Fruit fly (Drosophila melanogaster) whole organism, embryonic: ENCODE data around the gene CG8507.

Experiments
- Aef1 ChIP-seq: fragments of 200-800 bp; sonication (Bioruptor generic); IDR thresholded peaks from 3 replicates; pipeline ENCODE4 v1.3.6; 2022; ENCODE audit warnings: missing biosample characterization, missing genetic modification characterization
- CG10654 ChIP-seq: fragments of 200-800 bp; sonication (Bioruptor generic); optimal IDR thresholded peaks from 2 replicates; lab custom pipeline; 2016; ENCODE audit warnings: missing biosample characterization, missing genetic modification characterization
- CG11504 ChIP-seq: fragments of 200-800 bp; sonication (Bioruptor generic); optimal IDR thresholded peaks from 3 replicates; lab custom pipeline; 2019; ENCODE audit warnings: missing biosample characterization, mild to moderate bottlenecking, missing genetic modification characterization, moderate library complexity
- CG12744 ChIP-seq: fragments of 200-800 bp; sonication (Bioruptor generic); optimal IDR thresholded peaks from 2 replicates; lab custom pipeline; 2016; ENCODE audit warnings: missing biosample characterization, missing genetic modification characterization
- CG13624 ChIP-seq: fragments of 200-800 bp; sonication (Bioruptor generic); optimal IDR thresholded peaks from 2 replicates; lab custom pipeline; 2016; ENCODE audit warnings: missing biosample characterization, missing genetic modification characterization
- CG14860 ChIP-seq: fragments of 200-800 bp; sonication (Bioruptor generic); IDR thresholded peaks from 3 replicates; pipeline ENCODE4 v1.3.6; 2022; ENCODE audit warnings: missing biosample characterization, missing genetic modification characterization; ENCODE audit not compliant: partially characterized antibody
- CG1529 ChIP-seq: fragments of 200-800 bp; sonication (Bioruptor generic); optimal IDR thresholded peaks from 3 replicates; lab custom pipeline; 2018; ENCODE audit warnings: missing biosample characterization, missing genetic modification characterization
- CG16813 ChIP-seq: fragments of 200-800 bp; sonication (Bioruptor generic); IDR thresholded peaks from 3 replicates; pipeline ENCODE4 v1.3.6; 2022; ENCODE audit warnings: missing biosample characterization, missing genetic modification characterization; ENCODE audit not compliant: partially characterized antibody
- CG17359 ChIP-seq: fragments of 200-800 bp; sonication (Bioruptor generic); optimal IDR thresholded peaks from 3 replicates; lab custom pipeline; 2018; ENCODE audit warnings: missing biosample characterization, mild to moderate bottlenecking, missing genetic modification characterization, moderate library complexity
- CG17802 ChIP-seq: fragments of 200-800 bp; sonication (Bioruptor generic); optimal IDR thresholded peaks from 2 replicates; lab custom pipeline; 2018; ENCODE audit warnings: missing biosample characterization, mild to moderate bottlenecking, missing genetic modification characterization, moderate library complexity
- CG31441 ChIP-seq: fragments of 200-800 bp; sonication (Bioruptor generic); IDR thresholded peaks from 2 replicates; pipeline ENCODE4 v1.3.6; 2022; ENCODE audit warnings: missing biosample characterization, missing genetic modification characterization
- CG33213 ChIP-seq: fragments of 200-800 bp; sonication (Bioruptor generic); optimal IDR thresholded peaks from 3 replicates; lab custom pipeline; 2016; ENCODE audit warnings: missing biosample characterization, missing genetic modification characterization
- CG4730 ChIP-seq: fragments of 200-800 bp; sonication (Bioruptor generic); IDR thresholded peaks from 2 replicates; pipeline ENCODE4 v1.3.6; 2022; ENCODE audit warnings: missing biosample characterization, missing genetic modification characterization
- CG6813 ChIP-seq: fragments of 200-800 bp; sonication (Bioruptor generic); optimal IDR thresholded peaks from 2 replicates; lab custom pipeline; 2017; ENCODE audit warnings: missing biosample characterization, missing genetic modification characterization, mild to moderate bottlenecking, moderate library complexity, missing genetic modification reagents
- CG7556 ChIP-seq: fragments of 200-800 bp; sonication (Bioruptor generic); optimal IDR thresholded peaks from 2 replicates; lab custom pipeline; 2017; ENCODE audit warnings: missing biosample characterization, mild to moderate bottlenecking, missing genetic modification characterization
- CG8478 ChIP-seq: fragments of >200 bp; optimal IDR thresholded peaks from 2 replicates; lab custom pipeline; 2018
- CG9215 ChIP-seq: fragments of 200-800 bp; sonication (Bioruptor generic); IDR thresholded peaks from 2 replicates; pipeline ENCODE4 v1.3.6; 2022; ENCODE audit warnings: missing biosample characterization, missing genetic modification characterization
- CG9797 ChIP-seq: fragments of 200-800 bp; sonication (Bioruptor generic); optimal IDR thresholded peaks from 3 replicates; lab custom pipeline; 2018; ENCODE audit warnings: missing biosample characterization, mild to moderate bottlenecking, missing genetic modification characterization
- CTCF ChIP-seq: fragments of 200-800 bp; sonication (Bioruptor generic); optimal IDR thresholded peaks from 2 replicates; lab custom pipeline; 2017; ENCODE audit warnings: missing biosample characterization, mild to moderate bottlenecking, missing genetic modification characterization, moderate library complexity
- D ChIP-seq, 2 experiments: fragments of 200-800 bp in 1 of 2; fragments of >200 bp in 1 of 2; sonication (Bioruptor generic) in 1 of 2; optimal IDR thresholded peaks; 2 replicates in 1 of 2; 3 replicates in 1 of 2; lab custom pipeline; 2017; ENCODE audit warnings: mild to moderate bottlenecking in 1 of 2, missing biosample characterization in 1 of 2, missing genetic modification characterization in 1 of 2, missing genetic modification reagents in 1 of 2
- H2.0 ChIP-seq: fragments of 200-800 bp; sonication (Bioruptor generic); IDR thresholded peaks from 2 replicates; pipeline ENCODE4 v1.3.6; 2022; ENCODE audit warnings: missing biosample characterization, missing genetic modification characterization
- Lim3 ChIP-seq: fragments of 200-800 bp; sonication (Bioruptor generic); IDR thresholded peaks from 2 replicates; pipeline ENCODE4 v1.3.6; 2022; ENCODE audit warnings: missing biosample characterization, missing genetic modification characterization
- Neu2 ChIP-seq: fragments of 200-800 bp; sonication (Bioruptor generic); optimal IDR thresholded peaks from 3 replicates; lab custom pipeline; 2016; ENCODE audit warnings: missing biosample characterization, missing genetic modification characterization, borderline replicate concordance
- Oaz ChIP-seq: fragments of 200-800 bp; sonication (Bioruptor generic); IDR thresholded peaks from 2 replicates; pipeline ENCODE4 v1.3.6; 2022; ENCODE audit warnings: missing biosample characterization, missing genetic modification characterization
- Pdp1 ChIP-seq, 2 experiments: fragments of 200-800 bp; sonication (Bioruptor generic); optimal IDR thresholded peaks; 3 replicates each; lab custom pipeline; 2016; ENCODE audit warnings: missing biosample characterization in 2 of 2, missing genetic modification characterization in 2 of 2, mild to moderate bottlenecking in 1 of 2, moderate library complexity in 1 of 2
- Tbp ChIP-seq: fragments of >200 bp; optimal IDR thresholded peaks from 2 replicates; lab custom pipeline; 2018; ENCODE audit warnings: missing biosample characterization, missing genetic modification characterization
- ap ChIP-seq: fragments of 200-800 bp; sonication (Bioruptor generic); IDR thresholded peaks from 2 replicates; pipeline ENCODE4 v1.3.6; 2022; ENCODE audit warnings: missing biosample characterization, missing genetic modification characterization
- da ChIP-seq: fragments of 200-800 bp; sonication (Bioruptor generic); optimal IDR thresholded peaks from 2 replicates; lab custom pipeline; 2016; ENCODE audit warnings: missing biosample characterization, missing genetic modification characterization
- emc ChIP-seq: fragments of 200-800 bp; sonication (Bioruptor generic); optimal IDR thresholded peaks from 2 replicates; lab custom pipeline; 2016; ENCODE audit warnings: missing biosample characterization, missing genetic modification characterization
- fd96Cb ChIP-seq: fragments of 200-800 bp; sonication (Bioruptor generic); optimal IDR thresholded peaks from 2 replicates; lab custom pipeline; 2018; ENCODE audit warnings: missing biosample characterization, mild to moderate bottlenecking, missing genetic modification characterization, moderate library complexity
- jigr1 ChIP-seq: fragments of 200-800 bp; sonication (Bioruptor generic); IDR thresholded peaks from 3 replicates; pipeline ENCODE4 v1.3.6; 2022; ENCODE audit warnings: missing biosample characterization, missing genetic modification characterization
- jing ChIP-seq: fragments of 200-800 bp; sonication (Bioruptor generic); optimal IDR thresholded peaks from 2 replicates; lab custom pipeline; 2018; ENCODE audit warnings: missing biosample characterization, mild to moderate bottlenecking, missing genetic modification characterization
- kah ChIP-seq: fragments of 200-800 bp; sonication (Bioruptor generic); optimal IDR thresholded peaks from 2 replicates; lab custom pipeline; 2018; ENCODE audit warnings: missing biosample characterization, mild to moderate bottlenecking, missing genetic modification characterization
- ken ChIP-seq: fragments of 200-800 bp; sonication (Bioruptor generic); IDR thresholded peaks from 3 replicates; pipeline ENCODE4 v1.3.6; 2022; ENCODE audit warnings: missing biosample characterization, missing genetic modification characterization
- nmo ChIP-seq: fragments of 200-800 bp; sonication (Bioruptor generic); optimal IDR thresholded peaks from 2 replicates; lab custom pipeline; 2018; ENCODE audit warnings: missing biosample characterization, mild to moderate bottlenecking, missing genetic modification characterization, moderate library complexity
- nom ChIP-seq: fragments of 200-800 bp; sonication (Bioruptor generic); optimal IDR thresholded peaks from 2 replicates; lab custom pipeline; 2017; ENCODE audit warnings: missing biosample characterization, missing genetic modification characterization, mild to moderate bottlenecking, moderate library complexity, missing genetic modification reagents
- oc ChIP-seq: fragments of 200-800 bp; sonication (Bioruptor generic); optimal IDR thresholded peaks from 2 replicates; lab custom pipeline; 2018; ENCODE audit warnings: missing biosample characterization, mild to moderate bottlenecking, missing genetic modification characterization, moderate library complexity
- stwl ChIP-seq: fragments of 200-800 bp; sonication (Bioruptor generic); optimal IDR thresholded peaks from 3 replicates; lab custom pipeline; 2018; ENCODE audit warnings: missing biosample characterization, mild to moderate bottlenecking, missing genetic modification characterization, moderate library complexity

Gene CG8507

DNA sequence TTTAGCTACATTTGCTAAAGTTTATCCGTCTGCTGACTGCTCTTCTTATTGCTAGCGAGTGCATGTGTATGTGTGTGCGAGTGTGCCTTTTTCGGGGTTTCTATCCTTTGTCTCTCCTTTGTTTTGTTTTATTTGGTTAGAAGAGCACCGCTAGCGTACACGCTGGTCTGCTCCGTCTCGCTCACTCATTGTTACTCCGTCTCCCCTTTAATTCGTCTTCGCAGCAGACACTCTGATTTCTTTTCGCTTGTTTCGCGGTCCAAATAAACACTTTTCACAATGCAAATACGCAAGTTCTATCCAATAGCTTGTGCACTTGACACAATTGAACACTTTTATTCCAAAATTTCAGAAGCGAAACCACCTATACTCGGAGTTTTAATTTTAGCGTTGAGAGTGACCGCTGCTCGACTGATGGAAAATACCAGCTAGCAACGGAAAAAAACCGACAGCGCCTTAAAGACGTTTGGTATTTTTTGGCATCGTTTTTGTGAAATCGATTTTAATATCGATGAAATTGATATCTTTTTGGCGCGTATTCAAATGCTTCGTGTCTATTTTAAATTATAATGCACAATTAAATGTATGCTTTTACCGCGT is 17.8 kb downstream of the CG8507 start, which contains the start of gene FBXO11 (continued):
- TF ChIP-seq CTCF (no peak), stwl (peak; percentile 58), ken (no peak), da (GFP tag; lab: Kevin White, UChicago) (no peak), jing (GFP tag; lab: Kevin White, UChicago) (no peak), CG31441 (GFP tag; lab: Robert Waterston, UW) (0 out of 2 replicates have a peak, but pooled peaks have one; percentile 40), CG17802 (tag; lab: Kevin White, UChicago) (no peak), CG11504 (no peak), CG7556 (no peak)

- TF ChIP-seq fd96Cb (tag; lab: Kevin White, UChicago) = no peak
- TF ChIP-seq H2.0 (GFP tag; lab: Robert Waterston, UW) = no peak
- no peak for TF ChIP-seq CG17359 (tag; lab: Kevin White, UChicago)
- no peak for TF ChIP-seq Lim3
- TF ChIP-seq D (optimal IDR thresholded peaks at IDR 0.05; lab: Kevin White, UChicago) = no peak
- TF ChIP-seq D (GFP tag; optimal IDR thresholded peaks at IDR 0.05; lab: Kevin White, UChicago) = no peak
- TF ChIP-seq CG1529 = no peak
- no peak for TF ChIP-seq jigr1 (GFP tag; lab: Robert Waterston, UW)
- no peak for TF ChIP-seq kah (GFP tag; lab: Kevin White, UChicago)
- no peak for TF ChIP-seq CG16813 (GFP tag; lab: Robert Waterston, UW)
Observed at dm6 chr3R:9812447-9812846, 21.2 kb downstream of the CG8507 start, which contains the start of gene CG8534. Gene CG8534 (plus strand): TSS chr3R:9812747.

dm6 chr3R:9813861-9814260 is 22.6 kb downstream of the CG8507 start, which contains the start of gene eloF:
Gene eloF (plus strand): TSS chr3R:9814161.
- TF ChIP-seq Aef1 (GFP tag; lab: Robert Waterston, UW) (no peak), emc (GFP tag; lab: Kevin White, UChicago) (no peak)

dm6 chr3R:9816879-9817278 is 25.6 kb downstream of the CG8507 start, which contains the start of gene CG16904:
Gene CG16904 (minus strand): TSS chr3R:9816979.
- TF ChIP-seq CG10654 (GFP tag; lab: Kevin White, UChicago) (no peak), CG8478 (no peak), Pdp1 (GFP tag; optimal IDR thresholded peaks at IDR 0.05; lab: Kevin White, UChicago) (no peak), CG9797 (GFP tag; lab: Kevin White, UChicago) (no peak), CG12744 (no peak), CG13624 (GFP tag; lab: Kevin White, UChicago) (no peak), nom (GFP tag; lab: Kevin White, UChicago) (no peak), CG6813 (GFP tag; lab: Kevin White, UChicago) (no peak), ap (no peak), Neu2 (GFP tag; lab: Kevin White, UChicago) (no peak), Tbp (GFP tag; lab: Kevin White, UChicago) (no peak), CG33213 (no peak), CG14860 (GFP tag; lab: Robert Waterston, UW) (no peak)

dm6 chr3R:9818295-9818694 is 27.0 kb downstream of the CG8507 start, which contains the start of gene CG9459:
Gene CG9459 (minus strand): TSS chr3R:9818395.
- no peak for TF ChIP-seq nmo
- no peak for TF ChIP-seq Oaz (GFP tag; lab: Robert Waterston, UW)
- no peak for TF ChIP-seq CG4730
- TF ChIP-seq oc (tag; lab: Kevin White, UChicago) = no peak
- no peak for TF ChIP-seq CG9215 (GFP tag; lab: Robert Waterston, UW)
